Worm (Caenorhabditis elegans): ENCODE results near the gene ZK1236.9.

Gene ZK1236.9

DNA sequence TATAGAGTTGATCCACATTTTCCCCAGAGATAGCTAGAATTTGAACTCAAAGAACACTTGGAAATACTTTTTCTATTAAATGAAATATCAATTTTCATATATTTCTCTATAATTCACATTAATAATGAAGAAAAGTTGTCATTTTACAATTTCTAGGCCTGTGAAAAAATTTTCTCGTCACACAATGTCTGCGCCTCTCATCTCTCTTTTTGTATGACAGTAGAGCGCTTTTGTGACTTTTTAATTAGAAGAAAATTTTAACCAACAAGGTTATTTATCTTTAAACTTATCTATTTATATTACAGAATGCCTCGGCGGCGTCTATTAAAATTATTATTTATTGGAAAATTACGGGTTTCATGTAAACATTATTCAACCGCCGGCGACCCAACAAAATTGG lies 5.9 kb downstream of the ZK1236.9 start, which contains the start of gene ZK1236.1:
Gene ZK1236.1, plus strand, starts transcription at position 263 of the 400 bp plus-strand sequence.
- TF ChIP-seq nhr-67 (tag; optimal IDR thresholded peaks at IDR 0.05) (no peak), ztf-4 (tag; optimal IDR thresholded peaks at IDR 0.05) (no peak), egl-5 (tag; optimal IDR thresholded peaks at IDR 0.05) (no peak), fkh-2 (tag; optimal IDR thresholded peaks at IDR 0.05) (no peak), nhr-12 (tag; optimal IDR thresholded peaks at IDR 0.05) (no peak), nhr-28 (tag; optimal IDR thresholded peaks at IDR 0.05) (no peak), unc-62 (GFP tag; optimal IDR thresholded peaks at IDR 0.05) (no peak), nhr-25 (tag; optimal IDR thresholded peaks at IDR 0.05) (no peak), fos-1 (tag; optimal IDR thresholded peaks at IDR 0.05) (no peak), skn-1 (tag; optimal IDR thresholded peaks at IDR 0.05) (no peak), nfya-1 (tag; optimal IDR thresholded peaks at IDR 0.05; ENCODE audit: insufficient read depth) (peak; percentile 38), pha-4 (tag; optimal IDR thresholded peaks at IDR 0.05) (peak; percentile 46), lsy-12 (tag; optimal IDR thresholded peaks at IDR 0.05) (no peak), ceh-16 (tag; optimal IDR thresholded peaks at IDR 0.05) (no peak), mdl-1 (tag; optimal IDR thresholded peaks at IDR 0.05) (no peak)

- TF ChIP-seq unc-39 (tag; optimal IDR thresholded peaks at IDR 0.05) (no peak), pha-4 (tag; optimal IDR thresholded peaks at IDR 0.05) (peak; percentile 35), nhr-23 (tag; optimal IDR thresholded peaks at IDR 0.05) (peak; percentile 12), nfya-1 (tag; optimal IDR thresholded peaks at IDR 0.05; ENCODE audit: insufficient read depth) (peak; percentile 35), nhr-25 (tag; optimal IDR thresholded peaks at IDR 0.05) (peak; percentile 14), nhr-237 (tag; optimal IDR thresholded peaks at IDR 0.05) (no peak)
Measured at ce11 chrIII:8426271-8426670, 8.7 kb downstream of the ZK1236.9 start, which contains the start of gene cec-1. cec-1 (plus strand) TSS chrIII:8426333.

ce11 chrIII:8425076-8425475 lies 9.9 kb downstream of the ZK1236.9 start:
- no peak for TF ChIP-seq egl-5 (tag; optimal IDR thresholded peaks at IDR 0.05)
- TF ChIP-seq R02D3.7 (tag; optimal IDR thresholded peaks at IDR 0.05), result peak; percentile 1
- TF ChIP-seq elt-3 (tag; optimal IDR thresholded peaks at IDR 0.05), result no peak
- TF ChIP-seq mml-1 (tag; optimal IDR thresholded peaks at IDR 0.05), result no peak
- TF ChIP-seq nhr-77 (tag; optimal IDR thresholded peaks at IDR 0.05), result no peak
- peak; percentile 81 for TF ChIP-seq jun-1 (tag; optimal IDR thresholded peaks at IDR 0.05)
- TF ChIP-seq lin-39 (tag; optimal IDR thresholded peaks at IDR 0.05), result peak; percentile 42
- peak; percentile 74 for TF ChIP-seq elt-2 (tag; optimal IDR thresholded peaks at IDR 0.05)
- peak; percentile 98 for TF ChIP-seq nfya-1 (tag; optimal IDR thresholded peaks at IDR 0.05; ENCODE audit: insufficient read depth)
- TF ChIP-seq snpc-4 (tag; optimal IDR thresholded peaks at IDR 0.05), result peak; percentile 80
- TF ChIP-seq eor-1 (tag; optimal IDR thresholded peaks at IDR 0.05), result no peak
- TF ChIP-seq ceh-16 (tag; optimal IDR thresholded peaks at IDR 0.05), result no peak
- peak; percentile 52 for TF ChIP-seq nhr-25 (tag; optimal IDR thresholded peaks at IDR 0.05)
- no peak for TF ChIP-seq nhr-237 (tag; optimal IDR thresholded peaks at IDR 0.05)
- no peak for TF ChIP-seq aly-2 (tag; optimal IDR thresholded peaks at IDR 0.05)
- no peak for TF ChIP-seq egl-27 (tag; optimal IDR thresholded peaks at IDR 0.05)
- TF ChIP-seq lin-15B (tag; optimal IDR thresholded peaks at IDR 0.05), result peak; percentile 22
- TF ChIP-seq skn-1 (tag; optimal IDR thresholded peaks at IDR 0.05), result peak; percentile 83
- TF ChIP-seq fkh-10 (GFP tag; optimal IDR thresholded peaks at IDR 0.05), result no peak
- TF ChIP-seq lsy-12 (tag; optimal IDR thresholded peaks at IDR 0.05), result peak; percentile 69
- TF ChIP-seq ztf-11 (tag; optimal IDR thresholded peaks at IDR 0.05), result no peak
- TF ChIP-seq ztf-4 (tag; optimal IDR thresholded peaks at IDR 0.05), result no peak
- no peak for TF ChIP-seq ceh-9 (tag; optimal IDR thresholded peaks at IDR 0.05)
- TF ChIP-seq ZK546.5 (tag; optimal IDR thresholded peaks at IDR 0.05), result no peak
- no peak for TF ChIP-seq unc-39 (tag; optimal IDR thresholded peaks at IDR 0.05)
- no peak for TF ChIP-seq nhr-28 (tag; optimal IDR thresholded peaks at IDR 0.05)
- peak; percentile 22 for TF ChIP-seq nhr-11 (tag; optimal IDR thresholded peaks at IDR 0.05)
- TF ChIP-seq nhr-43 (tag; optimal IDR thresholded peaks at IDR 0.05; ENCODE audit: poor library complexity, severe bottlenecking), result peak; percentile 49
- TF ChIP-seq nhr-76 (tag; optimal IDR thresholded peaks at IDR 0.05), result no peak
- peak; percentile 67 for TF ChIP-seq pha-4 (tag; optimal IDR thresholded peaks at IDR 0.05)
- no peak for TF ChIP-seq zag-1 (tag; optimal IDR thresholded peaks at IDR 0.05)
- TF ChIP-seq pqm-1 (tag; optimal IDR thresholded peaks at IDR 0.05), result peak; percentile 74
- no peak for TF ChIP-seq fkh-2 (tag; optimal IDR thresholded peaks at IDR 0.05)
- peak; percentile 49 for TF ChIP-seq ama-1 (optimal IDR thresholded peaks at IDR 0.05)
- no peak for TF ChIP-seq fos-1 (tag; optimal IDR thresholded peaks at IDR 0.05)
- no peak for TF ChIP-seq unc-62 (GFP tag; optimal IDR thresholded peaks at IDR 0.05)
- TF ChIP-seq ceh-82 (tag; optimal IDR thresholded peaks at IDR 0.05), result no peak
- no peak for TF ChIP-seq daf-12 (tag; optimal IDR thresholded peaks at IDR 0.05)
- TF ChIP-seq ceh-28 (tag; optimal IDR thresholded peaks at IDR 0.05), result peak; percentile 18
- no peak for TF ChIP-seq nhr-67 (tag; optimal IDR thresholded peaks at IDR 0.05)
- TF ChIP-seq mdl-1 (tag; optimal IDR thresholded peaks at IDR 0.05), result no peak
- no peak for TF ChIP-seq sea-2 (GFP tag; optimal IDR thresholded peaks at IDR 0.05)
- peak; percentile 97 for TF ChIP-seq hmg-11 (tag; optimal IDR thresholded peaks at IDR 0.05)
- no peak for TF ChIP-seq nhr-12 (tag; optimal IDR thresholded peaks at IDR 0.05)
- TF ChIP-seq nhr-23 (tag; optimal IDR thresholded peaks at IDR 0.05), result peak; percentile 9
- TF ChIP-seq tbx-2 (tag; optimal IDR thresholded peaks at IDR 0.05), result peak; percentile 30
- TF ChIP-seq elt-1 (tag; optimal IDR thresholded peaks at IDR 0.05), result peak; percentile 3
